Worm (Caenorhabditis elegans): ENCODE data around the gene str-106.

str-106 gene

DNA sequence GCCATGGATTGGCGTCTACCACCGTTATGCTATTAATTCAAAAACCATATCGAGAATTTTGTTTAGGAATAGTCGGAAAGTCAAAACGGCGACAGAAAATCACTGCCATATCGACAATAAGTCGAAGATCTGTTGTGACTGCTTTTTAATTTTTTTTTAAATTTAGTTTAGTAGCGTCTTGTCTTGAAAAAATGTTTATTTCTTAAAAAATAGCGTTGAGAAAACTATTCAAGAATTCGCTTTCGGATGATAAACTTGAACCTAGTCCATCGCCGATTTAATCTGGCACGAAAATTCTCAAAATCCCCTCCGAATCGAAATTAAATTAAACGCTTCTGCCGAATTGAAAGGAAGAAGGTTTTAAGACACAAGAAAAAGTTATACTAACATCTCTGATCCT is 11.7 kb downstream of the str-106 start, which contains the start of gene srh-279:
Gene srh-279 (plus strand): TSS at position 301 of the 400 bp plus-strand sequence.
- TF ChIP-seq dao-5 (tag; optimal IDR thresholded peaks at IDR 0.05): no peak

DNA sequence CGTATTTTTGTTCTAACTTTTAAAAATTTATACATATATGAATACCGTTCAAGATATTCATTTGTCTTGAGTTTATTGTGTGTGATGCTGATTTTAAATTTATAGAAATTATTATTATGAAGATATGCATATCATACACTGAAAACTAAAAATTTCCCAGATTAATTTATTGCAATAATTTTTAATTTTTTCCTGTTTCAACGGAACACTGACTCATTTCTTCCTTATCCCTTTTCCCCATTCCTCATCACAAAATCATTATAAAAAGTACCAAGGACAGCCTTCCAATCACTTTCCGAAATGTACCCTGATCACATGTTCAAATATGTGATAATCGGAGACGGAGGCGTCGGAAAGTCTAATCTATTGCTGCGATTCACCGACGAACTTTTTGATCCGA is 14.2 kb downstream of the str-106 start, which contains the start of gene rabr-4:
Gene rabr-4 (plus strand): TSS at position 301 of the 400 bp plus-strand sequence.
- no peak for TF ChIP-seq him-1 (tag; optimal IDR thresholded peaks at IDR 0.05)
- no peak for TF ChIP-seq W03F9.2 (tag; optimal IDR thresholded peaks at IDR 0.05)
- no peak for TF ChIP-seq dao-5 (tag; optimal IDR thresholded peaks at IDR 0.05)

ce11 chrV:16195379-16195778 is 14.9 kb downstream of the str-106 start, which contains the start of gene rabr-3:
rabr-3 (plus strand) TSS chrV:16195679.
- no peak for TF ChIP-seq him-1 (tag; optimal IDR thresholded peaks at IDR 0.05)
- TF ChIP-seq dao-5 (tag; optimal IDR thresholded peaks at IDR 0.05): no peak
- no peak for TF ChIP-seq W03F9.2 (tag; optimal IDR thresholded peaks at IDR 0.05)

DNA sequence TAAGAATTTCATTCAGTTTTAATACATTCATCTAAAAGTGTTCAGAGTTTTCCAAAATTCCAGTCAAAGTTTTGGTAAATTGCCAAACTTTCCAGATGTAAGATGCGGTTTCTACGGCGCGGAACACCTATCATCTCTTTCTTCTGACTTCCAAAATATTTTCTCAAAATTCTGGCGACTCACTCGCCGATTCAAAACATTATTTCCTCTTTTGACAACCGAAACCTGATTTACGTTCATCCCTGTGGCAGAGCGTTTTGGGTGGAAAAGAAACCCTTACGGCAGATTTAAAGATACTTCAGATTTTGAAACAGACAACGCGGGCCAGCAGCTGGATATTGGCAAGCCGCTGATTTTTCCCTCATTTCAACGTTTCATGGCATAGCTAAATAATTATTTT is 17.6 kb downstream of the str-106 start, which contains the start of gene F11A5.5:
Gene F11A5.5 (plus strand): TSS at position 301 of the 400 bp plus-strand sequence.
- TF ChIP-seq dao-5 (tag; optimal IDR thresholded peaks at IDR 0.05): no peak
- TF ChIP-seq W03F9.2 (tag; optimal IDR thresholded peaks at IDR 0.05): no peak
- no peak for TF ChIP-seq him-1 (tag; optimal IDR thresholded peaks at IDR 0.05)

DNA sequence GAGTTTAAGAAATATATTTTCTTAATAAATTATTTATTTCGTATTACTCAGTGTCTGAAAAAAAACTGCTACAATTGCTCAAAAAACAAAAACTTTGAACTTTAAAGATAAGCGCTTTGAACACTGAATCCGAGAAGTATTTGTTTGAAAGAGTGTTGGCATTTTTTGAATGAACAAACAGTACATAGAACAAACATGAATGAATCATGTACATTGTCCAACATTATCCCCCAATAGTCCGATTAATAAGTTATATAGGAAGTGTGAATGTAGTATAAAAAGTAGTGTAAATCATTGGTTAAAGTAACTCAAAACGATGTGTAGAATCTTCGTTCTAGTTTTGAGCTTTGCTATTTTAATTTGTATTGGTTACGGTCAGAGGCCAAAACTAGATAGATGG is 21.3 kb downstream of the str-106 start, which contains the start of gene F11A5.17:
Gene F11A5.17 (plus strand): TSS at position 301 of the 400 bp plus-strand sequence.
- TF ChIP-seq dao-5 (tag; optimal IDR thresholded peaks at IDR 0.05): no peak
- no peak for TF ChIP-seq W03F9.2 (tag; optimal IDR thresholded peaks at IDR 0.05)
- no peak for TF ChIP-seq him-1 (tag; optimal IDR thresholded peaks at IDR 0.05)

ce11 chrV:16202618-16203017 is 22.2 kb downstream of the str-106 start, which contains the start of gene F11A5.18:
F11A5.18 (plus strand) TSS chrV:16202918.
- TF ChIP-seq W03F9.2 (tag; optimal IDR thresholded peaks at IDR 0.05) (no peak), him-1 (tag; optimal IDR thresholded peaks at IDR 0.05) (no peak), dao-5 (tag; optimal IDR thresholded peaks at IDR 0.05) (no peak)

DNA sequence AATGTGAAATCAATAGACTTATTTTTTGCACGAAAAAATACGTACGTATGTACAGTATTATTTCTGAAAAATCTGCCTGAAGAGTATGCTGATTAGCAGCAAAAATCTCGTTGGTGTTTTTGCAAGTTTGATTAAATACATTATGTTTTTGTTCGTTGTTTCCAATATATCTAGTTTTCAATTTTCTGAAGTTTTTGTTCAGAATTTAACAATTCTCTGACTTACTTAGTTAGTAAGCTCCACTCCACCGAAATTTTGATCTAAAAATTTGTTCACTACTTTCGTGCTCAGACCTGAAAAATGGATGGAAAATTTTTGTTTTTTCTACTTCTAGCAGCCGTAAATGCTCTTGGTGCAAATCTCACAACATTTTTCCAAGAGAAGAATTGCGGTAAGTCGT is 24.4 kb downstream of the str-106 start, which contains the start of gene irld-26:
Gene irld-26 (plus strand): TSS at position 301 of the 400 bp plus-strand sequence.
- TF ChIP-seq W03F9.2 (tag; optimal IDR thresholded peaks at IDR 0.05) (no peak), him-1 (tag; optimal IDR thresholded peaks at IDR 0.05) (no peak)

ce11 chrV:16209837-16210236 is 29.4 kb downstream of the str-106 start, which contains the start of gene oac-15:
oac-15 (minus strand) TSS chrV:16209937.
- TF ChIP-seq dao-5 (tag; optimal IDR thresholded peaks at IDR 0.05): no peak
- TF ChIP-seq him-1 (tag; optimal IDR thresholded peaks at IDR 0.05): no peak
- no peak for TF ChIP-seq W03F9.2 (tag; optimal IDR thresholded peaks at IDR 0.05)

DNA sequence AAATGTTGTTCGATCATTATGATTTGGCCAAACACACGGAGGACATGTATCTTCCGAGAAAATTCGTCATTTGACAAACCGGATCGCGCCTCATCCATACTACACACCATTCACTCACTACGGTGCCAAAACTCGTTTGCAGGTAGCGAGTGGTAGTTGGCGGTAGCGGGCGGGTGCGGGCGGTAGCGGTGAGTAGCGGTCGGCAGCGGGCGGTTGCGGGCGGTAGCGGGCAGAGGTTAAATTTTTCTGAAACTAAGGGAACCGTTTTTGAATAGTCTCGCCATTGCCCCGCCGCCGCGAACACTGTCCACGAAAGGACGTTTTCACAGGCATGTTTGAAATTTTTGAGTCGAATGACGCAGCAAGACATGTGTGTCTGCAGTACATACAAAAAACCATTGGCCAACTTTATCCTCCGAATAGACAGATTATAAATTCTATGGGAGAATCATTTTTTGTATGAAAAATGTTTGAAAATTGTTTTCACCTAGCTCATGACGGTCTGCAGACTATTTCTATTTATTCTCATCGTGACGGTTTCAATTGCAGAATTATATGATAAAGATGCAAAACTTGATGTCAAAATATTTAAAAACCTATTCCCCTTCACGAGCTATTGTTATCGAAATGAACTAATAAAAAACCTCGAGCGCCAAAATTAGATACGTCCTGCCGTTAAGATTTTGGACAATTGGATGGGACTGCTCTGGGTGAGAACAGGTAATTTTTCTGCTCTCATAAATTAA is 30.0 kb downstream of the str-106 start, which contains the start of gene F11A5.16:
Gene F11A5.16 (plus strand): TSS at position 696 of the 746 bp plus-strand sequence.
- TF ChIP-seq W03F9.2 (tag; optimal IDR thresholded peaks at IDR 0.05) (no peak), dao-5 (tag; optimal IDR thresholded peaks at IDR 0.05) (no peak), him-1 (tag; optimal IDR thresholded peaks at IDR 0.05) (no peak)

DNA sequence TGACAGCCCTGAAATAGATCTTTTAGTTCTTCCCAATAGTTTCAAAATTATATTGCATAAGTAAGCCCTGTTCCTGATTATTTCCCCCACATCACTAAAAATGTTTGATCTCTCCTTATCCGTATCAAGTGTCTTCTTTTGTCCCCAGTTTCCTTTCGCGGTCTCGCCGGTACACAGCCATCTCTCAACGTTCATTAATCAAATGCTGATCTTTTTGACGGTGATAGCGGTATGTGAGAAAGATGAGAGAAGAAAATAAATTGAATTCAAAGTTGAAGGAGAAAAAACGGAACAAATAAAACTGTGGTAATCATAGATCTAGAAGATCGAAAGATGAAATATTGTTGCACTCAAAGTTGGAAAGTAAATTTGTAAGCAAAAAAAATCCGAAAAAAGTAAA is 31.3 kb downstream of the str-106 start:
- TF ChIP-seq W03F9.2 (tag; optimal IDR thresholded peaks at IDR 0.05): no peak
- no peak for TF ChIP-seq him-1 (tag; optimal IDR thresholded peaks at IDR 0.05)
- TF ChIP-seq dao-5 (tag; optimal IDR thresholded peaks at IDR 0.05): no peak

DNA sequence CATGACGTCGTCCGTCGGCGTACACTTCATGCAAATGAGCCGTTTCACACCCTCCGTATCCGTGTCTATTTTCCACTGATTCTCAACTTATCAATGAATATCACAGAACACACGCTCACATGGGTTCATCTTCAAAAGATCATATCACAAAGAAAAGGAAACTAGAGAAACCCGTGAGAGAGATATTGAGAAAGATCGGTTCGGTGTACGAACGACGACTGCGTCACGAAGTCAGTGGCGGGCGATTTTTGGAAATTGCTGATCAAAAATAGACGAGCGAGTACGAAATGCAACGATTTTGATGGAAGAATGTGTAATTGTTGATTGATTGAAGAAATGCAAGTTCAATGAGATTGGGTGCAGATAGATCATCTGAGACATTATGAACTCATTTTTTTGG is 32.9 kb downstream of the str-106 start:
- no peak for TF ChIP-seq dao-5 (tag; optimal IDR thresholded peaks at IDR 0.05)

- TF ChIP-seq dao-5 (tag; optimal IDR thresholded peaks at IDR 0.05) (no peak), him-1 (tag; optimal IDR thresholded peaks at IDR 0.05) (no peak)
Measured at ce11 chrV:16214505-16214904, 34.1 kb downstream of the str-106 start, which contains the start of gene F11A5.9. F11A5.9 (plus strand) TSS chrV:16214890.

ce11 chrV:16218522-16218921 is 38.1 kb downstream of the str-106 start, which contains the start of gene F11A5.15:
F11A5.15 (minus strand) TSS chrV:16218622.
- no peak for TF ChIP-seq him-1 (tag; optimal IDR thresholded peaks at IDR 0.05)
- no peak for TF ChIP-seq dao-5 (tag; optimal IDR thresholded peaks at IDR 0.05)
- no peak for TF ChIP-seq W03F9.2 (tag; optimal IDR thresholded peaks at IDR 0.05)

DNA sequence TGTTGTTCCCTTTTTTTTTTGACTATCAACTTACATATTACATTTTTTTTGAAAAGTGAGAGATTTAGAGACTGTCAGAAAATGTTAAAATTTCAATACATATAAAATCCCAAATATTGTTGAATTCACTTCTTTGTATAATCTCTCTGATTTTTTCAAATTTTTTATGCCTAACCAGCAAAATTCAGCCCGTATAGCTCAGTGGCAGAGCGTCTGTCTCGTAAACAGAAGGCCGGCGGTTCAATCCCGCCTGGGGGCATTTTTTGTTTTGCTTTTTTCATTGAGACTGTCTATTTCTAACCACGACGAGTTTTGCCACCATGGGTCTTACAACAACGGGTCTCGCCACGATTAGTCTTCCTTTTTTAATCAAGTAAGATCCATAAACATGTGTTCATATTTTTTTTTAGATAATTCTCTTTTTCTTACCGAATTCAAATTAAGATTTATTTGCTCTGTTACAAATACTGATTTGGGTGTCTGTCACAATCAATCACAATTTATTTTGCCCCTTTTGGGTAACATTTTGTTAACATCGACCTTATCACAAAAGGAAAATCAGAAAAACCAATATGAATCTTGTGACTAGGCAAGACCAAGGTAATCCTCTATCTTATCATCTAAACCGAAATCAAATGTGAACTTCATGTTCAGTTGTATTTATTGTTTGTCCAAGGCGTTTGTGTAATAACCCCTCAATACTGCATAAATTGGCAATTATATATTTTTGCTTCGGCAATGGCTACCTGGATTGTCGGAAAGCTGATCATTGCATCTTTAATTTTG is 38.7 kb downstream of the str-106 start, which contains the start of gene glc-1:
Gene glc-1 (plus strand): TSS at position 663 of the 786 bp plus-strand sequence.
- TF ChIP-seq him-1 (tag; optimal IDR thresholded peaks at IDR 0.05) (no peak), dao-5 (tag; optimal IDR thresholded peaks at IDR 0.05) (no peak), W03F9.2 (tag; optimal IDR thresholded peaks at IDR 0.05) (no peak)

All from whole organism, L4/young adult.